Fruit fly (Drosophila melanogaster) whole organism, prepupa: ENCODE results near the gene gzl.

Experiments
- Blimp-1 ChIP-seq: fragments of 200-800 bp; sonication (Bioruptor generic); optimal IDR thresholded peaks from 3 replicates; lab custom pipeline; 2017; ENCODE audit warnings: missing biosample characterization, missing genetic modification characterization, mild to moderate bottlenecking, moderate library complexity, missing genetic modification reagents
- CG10631 ChIP-seq: fragments of 200-800 bp; sonication (Bioruptor generic); optimal IDR thresholded peaks from 2 replicates; lab custom pipeline; 2016; ENCODE audit warnings: missing biosample characterization, missing genetic modification characterization
- CG11294 ChIP-seq: fragments of 200-800 bp; sonication (Bioruptor generic); IDR thresholded peaks from 2 replicates; pipeline ENCODE4 v1.3.6; 2022; ENCODE audit warnings: missing biosample characterization, missing genetic modification characterization
- CG11762 ChIP-seq: fragments of 200-800 bp; sonication (Bioruptor generic); optimal IDR thresholded peaks from 3 replicates; lab custom pipeline; 2016; ENCODE audit warnings: missing biosample characterization, missing genetic modification characterization; ENCODE audit not compliant: insufficient read depth
- CG11902 ChIP-seq: fragments of 200-800 bp; sonication (Bioruptor generic); optimal IDR thresholded peaks from 3 replicates; lab custom pipeline; 2016; ENCODE audit warnings: missing biosample characterization, missing genetic modification characterization
- CG15336 ChIP-seq: fragments of 200-800 bp; sonication (Bioruptor generic); IDR thresholded peaks from 2 replicates; pipeline ENCODE4 v1.3.6; 2022; ENCODE audit warnings: missing biosample characterization, missing genetic modification characterization
- CG1621 ChIP-seq: fragments of 200-800 bp; sonication (Bioruptor generic); optimal IDR thresholded peaks from 3 replicates; lab custom pipeline; 2018; ENCODE audit warnings: missing biosample characterization, mild to moderate bottlenecking, missing genetic modification characterization
- CG16779 ChIP-seq: fragments of 200-800 bp; sonication (Bioruptor generic); optimal IDR thresholded peaks from 3 replicates; lab custom pipeline; 2017; ENCODE audit warnings: missing biosample characterization, mild to moderate bottlenecking, missing genetic modification characterization
- CG3032 ChIP-seq: fragments of 200-800 bp; optimal IDR thresholded peaks from 2 replicates; lab custom pipeline; 2019; ENCODE audit warnings: missing biosample characterization, mild to moderate bottlenecking, missing genetic modification characterization, moderate library complexity
- CG31627 ChIP-seq: fragments of 200-800 bp; sonication (Bioruptor generic); optimal IDR thresholded peaks from 3 replicates; lab custom pipeline; 2016; ENCODE audit warnings: missing biosample characterization, missing genetic modification characterization
- CG32006 ChIP-seq: fragments of 200-800 bp; sonication (Bioruptor generic); optimal IDR thresholded peaks from 3 replicates; lab custom pipeline; 2017; ENCODE audit warnings: missing biosample characterization, mild to moderate bottlenecking, missing genetic modification characterization
- CG34406 ChIP-seq: fragments of 200-800 bp; sonication (Bioruptor generic); optimal IDR thresholded peaks from 3 replicates; lab custom pipeline; 2016; ENCODE audit warnings: missing biosample characterization, missing genetic modification characterization
- CG3919 ChIP-seq: fragments of 200-800 bp; sonication (Bioruptor generic); optimal IDR thresholded peaks from 3 replicates; lab custom pipeline; 2016; ENCODE audit warnings: missing biosample characterization, missing genetic modification characterization
- CG6163 ChIP-seq: fragments of 200-800 bp; sonication (Bioruptor generic); IDR thresholded peaks from 3 replicates; pipeline ENCODE4 v1.3.6; 2022; ENCODE audit warnings: missing biosample characterization, missing genetic modification characterization
- CG6276 ChIP-seq: fragments of 200-800 bp; sonication (Bioruptor generic); optimal IDR thresholded peaks from 2 replicates; lab custom pipeline; 2017; ENCODE audit warnings: missing biosample characterization, mild to moderate bottlenecking, missing genetic modification characterization
- CG6792 ChIP-seq: fragments of 200-800 bp; sonication (Bioruptor generic); optimal IDR thresholded peaks from 3 replicates; lab custom pipeline; 2016; ENCODE audit warnings: missing biosample characterization, missing genetic modification characterization
- CG6808 ChIP-seq: fragments of 200-800 bp; sonication (Bioruptor generic); optimal IDR thresholded peaks from 3 replicates; lab custom pipeline; 2017; ENCODE audit warnings: missing biosample characterization, missing genetic modification characterization, mild to moderate bottlenecking, moderate library complexity, missing genetic modification reagents
- CG6854 ChIP-seq: fragments of 200-800 bp; sonication (Bioruptor generic); optimal IDR thresholded peaks from 2 replicates; lab custom pipeline; 2017; ENCODE audit warnings: missing biosample characterization, mild to moderate bottlenecking, missing genetic modification characterization
- CG7368 ChIP-seq: fragments of 200-800 bp; sonication (Bioruptor generic); optimal IDR thresholded peaks from 3 replicates; lab custom pipeline; 2016; ENCODE audit warnings: missing biosample characterization, missing genetic modification characterization
- CG8119 ChIP-seq: fragments of 200-800 bp; sonication (Bioruptor generic); IDR thresholded peaks from 3 replicates; pipeline ENCODE4 v1.3.6; 2022; ENCODE audit warnings: missing biosample characterization, missing genetic modification characterization
- CG8632 ChIP-seq: fragments of 200-800 bp; sonication (Bioruptor generic); optimal IDR thresholded peaks from 3 replicates; lab custom pipeline; 2016; ENCODE audit warnings: missing biosample characterization, missing genetic modification characterization
- CG9139 ChIP-seq: fragments of 200-800 bp; sonication (Bioruptor generic); optimal IDR thresholded peaks from 3 replicates; lab custom pipeline; 2017; ENCODE audit warnings: missing biosample characterization, mild to moderate bottlenecking, missing genetic modification characterization
- Eip78C ChIP-seq: fragments of 200-800 bp; sonication (Bioruptor generic); peaks from one replicate; lab custom pipeline; 2016; ENCODE audit warnings: missing biosample characterization, missing genetic modification characterization
- Eip93F ChIP-seq: fragments of 200-800 bp; sonication (Bioruptor generic); optimal IDR thresholded peaks from 2 replicates; lab custom pipeline; 2016; ENCODE audit warnings: missing biosample characterization, mild to moderate bottlenecking, missing genetic modification characterization
- Ets21C ChIP-seq: fragments of 200-800 bp; sonication (Bioruptor generic); optimal IDR thresholded peaks from 3 replicates; lab custom pipeline; 2016; ENCODE audit warnings: missing biosample characterization, missing genetic modification characterization
- Ets96B ChIP-seq: fragments of 200-800 bp; optimal IDR thresholded peaks from 2 replicates; lab custom pipeline; 2019; ENCODE audit warnings: missing biosample characterization, mild to moderate bottlenecking, missing genetic modification characterization, moderate library complexity
- Gug ChIP-seq: fragments of 200-800 bp; sonication (Bioruptor generic); IDR thresholded peaks from 2 replicates; pipeline ENCODE4 v1.3.6; 2022; ENCODE audit warnings: missing biosample characterization, missing genetic modification characterization
- Hr38 ChIP-seq: sonication (Bioruptor generic); optimal IDR thresholded peaks from 2 replicates; lab custom pipeline; 2016; ENCODE audit warnings: missing biosample characterization, missing genetic modification characterization
- Hr39 ChIP-seq: fragments of 200-800 bp; sonication (Bioruptor generic); optimal IDR thresholded peaks from 2 replicates; lab custom pipeline; 2016; ENCODE audit warnings: missing biosample characterization, missing genetic modification characterization
- Hr4 ChIP-seq: fragments of 200-800 bp; sonication (Bioruptor generic); optimal IDR thresholded peaks from 3 replicates; lab custom pipeline; 2016; ENCODE audit warnings: missing biosample characterization, missing genetic modification characterization
- Lpt ChIP-seq: fragments of 200-800 bp; sonication (Bioruptor generic); optimal IDR thresholded peaks from 3 replicates; lab custom pipeline; 2016; ENCODE audit warnings: missing biosample characterization, missing genetic modification characterization
- Met ChIP-seq: fragments of 200-800 bp; sonication (Bioruptor generic); optimal IDR thresholded peaks from 3 replicates; lab custom pipeline; 2016; ENCODE audit warnings: missing biosample characterization, missing genetic modification characterization
- OdsH ChIP-seq: fragments of 200-800 bp; sonication (Bioruptor generic); optimal IDR thresholded peaks from 3 replicates; lab custom pipeline; 2016; ENCODE audit warnings: missing biosample characterization, missing genetic modification characterization
- Sox102F ChIP-seq: fragments of 200-800 bp; sonication (Bioruptor generic); optimal IDR thresholded peaks from 2 replicates; lab custom pipeline; 2016; ENCODE audit warnings: missing biosample characterization, mild to moderate bottlenecking, missing genetic modification characterization
- Sox14 ChIP-seq: fragments of 200-800 bp; sonication (Bioruptor generic); optimal IDR thresholded peaks from 3 replicates; lab custom pipeline; 2016; ENCODE audit warnings: missing biosample characterization, missing genetic modification characterization
- Sox15 ChIP-seq: fragments of 200-800 bp; sonication (Bioruptor generic); optimal IDR thresholded peaks from 3 replicates; lab custom pipeline; 2016; ENCODE audit warnings: missing biosample characterization, missing genetic modification characterization
- achi ChIP-seq: fragments of 200-800 bp; sonication (Bioruptor generic); optimal IDR thresholded peaks from 3 replicates; lab custom pipeline; 2016; ENCODE audit warnings: missing biosample characterization, missing genetic modification characterization
- acj6 ChIP-seq: fragments of 200-800 bp; sonication (Bioruptor generic); optimal IDR thresholded peaks from 3 replicates; lab custom pipeline; 2016; ENCODE audit warnings: missing biosample characterization, missing genetic modification characterization
- dac ChIP-seq: fragments of 200-800 bp; sonication (Bioruptor generic); optimal IDR thresholded peaks from 2 replicates; lab custom pipeline; 2017; ENCODE audit warnings: missing biosample characterization, mild to moderate bottlenecking, missing genetic modification characterization
- dsx ChIP-seq: fragments of 200-800 bp; optimal IDR thresholded peaks from 3 replicates; lab custom pipeline; 2019; ENCODE audit warnings: missing biosample characterization, mild to moderate bottlenecking, missing genetic modification characterization, moderate library complexity; ENCODE audit not compliant: poor library complexity, severe bottlenecking
- eg ChIP-seq: fragments of 200-800 bp; sonication (Bioruptor generic); IDR thresholded peaks from 3 replicates; pipeline ENCODE4 v1.3.6; 2022; ENCODE audit warnings: missing biosample characterization, missing genetic modification characterization
- esn ChIP-seq: fragments of 200-800 bp; sonication (Bioruptor generic); optimal IDR thresholded peaks from 2 replicates; lab custom pipeline; 2016; ENCODE audit warnings: missing biosample characterization, mild to moderate bottlenecking, missing genetic modification characterization, moderate library complexity
- fd85E ChIP-seq: fragments of 200-800 bp; sonication (Bioruptor generic); optimal IDR thresholded peaks from 3 replicates; lab custom pipeline; 2016; ENCODE audit warnings: missing biosample characterization, missing genetic modification characterization
- fkh ChIP-seq: fragments of 200-800 bp; sonication (Bioruptor generic); optimal IDR thresholded peaks from 3 replicates; lab custom pipeline; 2017; ENCODE audit warnings: missing biosample characterization, mild to moderate bottlenecking, missing genetic modification characterization, moderate library complexity
- lz ChIP-seq: fragments of 200-800 bp; sonication (Bioruptor generic); optimal IDR thresholded peaks from 3 replicates; lab custom pipeline; 2016; ENCODE audit warnings: missing biosample characterization, missing genetic modification characterization
- net ChIP-seq: fragments of 200-800 bp; sonication (Bioruptor generic); optimal IDR thresholded peaks from 3 replicates; lab custom pipeline; 2016; ENCODE audit warnings: missing biosample characterization, missing genetic modification characterization
- pdm3 ChIP-seq: fragments of 200-800 bp; sonication (Bioruptor generic); optimal IDR thresholded peaks from 3 replicates; lab custom pipeline; 2016; ENCODE audit warnings: missing biosample characterization, missing genetic modification characterization
- spab ChIP-seq: fragments of 200-800 bp; sonication (Bioruptor generic); optimal IDR thresholded peaks from 2 replicates; lab custom pipeline; 2017; ENCODE audit warnings: missing biosample characterization, mild to moderate bottlenecking, missing genetic modification characterization, missing genetic modification reagents
- ss ChIP-seq, 2 experiments: fragments of 200-800 bp; sonication (Bioruptor generic); optimal IDR thresholded peaks; 2 replicates in 1 of 2; 3 replicates in 1 of 2; lab custom pipeline; 2017 to 2018; ENCODE audit warnings: mild to moderate bottlenecking in 2 of 2, missing biosample characterization in 2 of 2, missing genetic modification characterization in 2 of 2, moderate library complexity in 1 of 2
- svp ChIP-seq: fragments of 200-800 bp; sonication (Bioruptor generic); peaks from one replicate; lab custom pipeline; 2016; ENCODE audit warnings: missing biosample characterization, missing genetic modification characterization
- topi ChIP-seq: fragments of 200-800 bp; sonication (Bioruptor generic); optimal IDR thresholded peaks from 3 replicates; lab custom pipeline; 2016; ENCODE audit warnings: missing biosample characterization, missing genetic modification characterization

Gene gzl

DNA sequence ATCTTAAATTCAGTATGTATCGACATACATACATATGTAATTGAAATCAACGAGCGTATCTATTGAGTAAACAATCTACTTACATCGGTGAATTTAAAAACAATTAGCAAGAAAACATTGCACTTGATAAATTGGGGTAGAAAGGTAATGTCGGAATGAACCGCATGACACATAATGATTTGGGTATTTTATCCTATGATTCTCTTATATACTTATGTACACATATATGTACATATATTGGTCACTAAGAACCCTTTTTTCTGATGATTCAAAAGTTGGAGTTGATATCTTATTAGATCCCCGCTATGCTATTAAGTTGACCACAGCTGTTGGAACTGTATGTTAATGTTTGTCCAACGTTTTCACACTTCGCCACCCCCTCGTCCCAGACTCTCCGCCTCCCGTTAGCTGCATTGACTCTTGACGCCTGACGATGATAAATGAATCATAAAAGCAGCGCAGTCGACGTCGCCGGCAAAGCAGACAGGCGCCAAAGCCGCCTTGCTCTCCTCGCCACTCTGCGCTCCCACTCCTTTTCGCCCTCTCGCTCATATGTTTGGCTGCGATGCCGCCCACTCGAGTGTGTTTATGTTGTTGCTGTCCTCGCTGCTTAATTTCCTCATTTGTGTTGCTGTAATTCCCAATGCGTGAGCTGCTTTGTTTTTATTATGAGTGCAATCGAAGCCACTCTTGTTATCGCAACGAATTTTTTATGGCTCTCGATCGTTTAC lies 29.7 kb upstream of the gzl start:
- TF ChIP-seq Hr4 (peak; percentile 63), Ets96B (tag; lab: Kevin White, UChicago) (peak; percentile 39), OdsH (peak; percentile 57), CG11294 (GFP tag; lab: Robert Waterston, UW) (no peak), CG6163 (GFP tag; lab: Robert Waterston, UW) (no peak), dac (GFP tag; lab: Kevin White, UChicago) (no peak), spab (GFP tag; lab: Kevin White, UChicago) (peak; percentile 37), CG8632 (GFP tag; lab: Kevin White, UChicago) (no peak), Sox15 (GFP tag; lab: Kevin White, UChicago) (no peak), Sox14 (GFP tag; lab: Kevin White, UChicago) (peak; percentile 3), CG6854 (no peak), esn (GFP tag; lab: Kevin White, UChicago) (peak; percentile 42), CG6276 (GFP tag; lab: Kevin White, UChicago) (peak; percentile 64), Eip93F (GFP tag; lab: Kevin White, UChicago) (no peak), CG9139 (GFP tag; lab: Kevin White, UChicago) (no peak), fkh (GFP tag; lab: Kevin White, UChicago) (peak; percentile 69), CG15336 (GFP tag; lab: Robert Waterston, UW) (peak; percentile 47; the same call in 1 of the 2 replicates), dsx (GFP tag; lab: Kevin White, UChicago) (no peak), CG3919 (no peak), CG11762 (GFP tag; lab: Kevin White, UChicago) (peak; percentile 20), CG3032 (tag; lab: Kevin White, UChicago) (peak; percentile 11), CG10631 (GFP tag; lab: Kevin White, UChicago) (peak; percentile 35), Hr39 (GFP tag; lab: Kevin White, UChicago) (peak; percentile 26), achi (GFP tag; lab: Kevin White, UChicago) (peak; percentile 37), eg (GFP tag; lab: Robert Waterston, UW) (peak; percentile 53; the same call in 1 of the 3 replicates), CG6808 (GFP tag; lab: Kevin White, UChicago) (peak; percentile 8), Hr38 (GFP tag; lab: Kevin White, UChicago) (no peak), Met (GFP tag; lab: Kevin White, UChicago) (peak; percentile 10), CG11902 (no peak), CG34406 (GFP tag; lab: Kevin White, UChicago) (peak; percentile 22), acj6 (GFP tag; lab: Kevin White, UChicago) (peak; percentile 56), pdm3 (peak; percentile 64), CG8119 (GFP tag; lab: Robert Waterston, UW) (peak; percentile 56; the same call in 1 of the 3 replicates), Blimp-1 (no peak), CG1621 (tag; lab: Kevin White, UChicago) (no peak), topi (GFP tag; lab: Kevin White, UChicago) (peak; percentile 48), Lpt (peak; percentile 34), Sox102F (GFP tag; lab: Kevin White, UChicago) (peak; percentile 7), Eip78C (GFP tag; lab: Kevin White, UChicago) (peak; percentile 88), Ets21C (GFP tag; lab: Kevin White, UChicago) (no peak), CG7368 (GFP tag; lab: Kevin White, UChicago) (no peak), Gug (GFP tag; lab: Robert Waterston, UW) (peak; percentile 44; the same call in 1 of the 2 replicates), net (GFP tag; lab: Kevin White, UChicago) (peak; percentile 31), CG16779 (tag; lab: Kevin White, UChicago) (no peak), CG32006 (GFP tag; lab: Kevin White, UChicago) (peak; percentile 80), CG31627 (GFP tag; lab: Kevin White, UChicago) (peak; percentile 27), fd85E (GFP tag; lab: Kevin White, UChicago) (no peak), lz (peak; percentile 18), CG6792 (peak; percentile 13), svp (no peak), ss (GFP tag; optimal IDR thresholded peaks at IDR 0.05; lab: Kevin White, UChicago) (peak in 1 of 2 experiments; percentile 5)
